Worm (Caenorhabditis elegans) whole organism, L4/young adult: ENCODE measurements around the gene srg-48.

Source experiments
- W03F9.2 ChIP-seq: fragments of 150-350 bp; optimal IDR thresholded peaks from 2 replicates; lab custom pipeline; 2014; ENCODE audit warnings: missing biosample characterization, missing genetic modification characterization
- dao-5 ChIP-seq: sonication (generic microtip); optimal IDR thresholded peaks from 2 replicates; lab custom pipeline; 2016; ENCODE audit warnings: missing genotype, missing genetic modification characterization, moderate library complexity, missing compliant biosample characterization
- him-1 ChIP-seq: sonication (generic microtip); optimal IDR thresholded peaks from 2 replicates; lab custom pipeline; 2016; ENCODE audit warnings: missing genotype, missing genetic modification reagents, missing genetic modification characterization, missing compliant biosample characterization

ce11 chrIV:7024829-7025228 is 47.4 kb upstream of the srg-48 start:
- TF ChIP-seq him-1 (tag; lab: Kevin White, UChicago) (no peak), W03F9.2 (tag; lab: Kevin White, UChicago) (no peak), dao-5 (no peak)
